Worm (Caenorhabditis elegans): Measurements from ENCODE around the gene bre-2.
A peak's percentile ranks its signal among the peaks of the same experiment; 100 is the strongest.

Gene bre-2

ce11 chrIII:13152697-13153391, 13.4 kb upstream of the bre-2 start, which contains the start of gene Y39E4B.10:
Gene Y39E4B.10, minus strand, starts transcription at chrIII:13152858.
- no peak for TF ChIP-seq elt-3 (tag; optimal IDR thresholded peaks at IDR 0.05)
- peak; percentile 58 for TF ChIP-seq unc-55 (GFP tag; optimal IDR thresholded peaks at IDR 0.05)
- TF ChIP-seq F13H6.1 (tag; optimal IDR thresholded peaks at IDR 0.05): peak; percentile 10
- TF ChIP-seq sem-4 (tag; optimal IDR thresholded peaks at IDR 0.05): no peak
- TF ChIP-seq fos-1 (tag; optimal IDR thresholded peaks at IDR 0.05): peak; percentile 10
- peak; percentile 9 for TF ChIP-seq lin-11 (tag; optimal IDR thresholded peaks at IDR 0.05)
- TF ChIP-seq nhr-25 (tag; optimal IDR thresholded peaks at IDR 0.05): peak; percentile 4
- peak; percentile 8 for TF ChIP-seq crh-2 (tag; optimal IDR thresholded peaks at IDR 0.05)
- peak; percentile 69 for TF ChIP-seq C34F6.9 (tag; optimal IDR thresholded peaks at IDR 0.05)
- peak; percentile 33 for TF ChIP-seq gmeb-1 (tag; optimal IDR thresholded peaks at IDR 0.05)
- no peak for TF ChIP-seq R02D3.7 (tag; optimal IDR thresholded peaks at IDR 0.05)
- peak; percentile 2 to 64 for TF ChIP-seq lsy-2 (tag; optimal IDR thresholded peaks at IDR 0.05)
- TF ChIP-seq ZK546.5 (tag; optimal IDR thresholded peaks at IDR 0.05): no peak

DNA sequence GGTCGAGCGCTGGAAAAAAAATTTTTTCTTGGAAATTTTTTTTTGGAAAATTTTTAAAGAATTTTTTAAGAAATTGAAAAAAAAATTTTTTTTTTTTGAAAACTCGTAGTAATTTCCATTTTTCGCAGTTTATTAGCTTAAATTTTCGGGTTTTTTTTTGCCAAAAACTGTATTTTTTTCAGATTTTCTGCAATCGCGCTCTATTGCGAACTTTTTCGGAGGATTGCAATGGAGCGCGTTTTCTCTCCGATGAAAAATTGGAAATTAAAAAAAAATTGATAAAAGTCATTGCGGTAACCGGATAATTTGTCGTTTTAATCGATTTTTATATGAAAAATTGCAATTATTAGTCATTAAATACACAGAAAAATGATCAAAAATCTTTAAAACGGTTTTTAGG, 12.3 kb upstream of the bre-2 start:
- TF ChIP-seq unc-55 (GFP tag; optimal IDR thresholded peaks at IDR 0.05) (peak; percentile 35), crh-2 (tag; optimal IDR thresholded peaks at IDR 0.05) (no peak), sma-3 (GFP tag; optimal IDR thresholded peaks at IDR 0.05) (no peak)

- TF ChIP-seq ztf-4 (tag; optimal IDR thresholded peaks at IDR 0.05): no peak
- no peak for TF ChIP-seq nhr-6 (tag; optimal IDR thresholded peaks at IDR 0.05)
- TF ChIP-seq fos-1 (tag; optimal IDR thresholded peaks at IDR 0.05): no peak
- no peak for TF ChIP-seq elt-3 (tag; optimal IDR thresholded peaks at IDR 0.05)
- no peak for TF ChIP-seq snpc-4 (tag; optimal IDR thresholded peaks at IDR 0.05)
- TF ChIP-seq ama-1 (optimal IDR thresholded peaks at IDR 0.05): no peak
- no peak for TF ChIP-seq dmd-4 (tag; optimal IDR thresholded peaks at IDR 0.05)
- TF ChIP-seq ZK546.5 (tag; optimal IDR thresholded peaks at IDR 0.05): no peak
- TF ChIP-seq zag-1 (tag; optimal IDR thresholded peaks at IDR 0.05): no peak
- TF ChIP-seq F13H6.1 (tag; optimal IDR thresholded peaks at IDR 0.05): no peak
- no peak for TF ChIP-seq peb-1 (tag; optimal IDR thresholded peaks at IDR 0.05)
- no peak for TF ChIP-seq unc-55 (GFP tag; optimal IDR thresholded peaks at IDR 0.05)
- no peak for TF ChIP-seq lsy-2 (tag; optimal IDR thresholded peaks at IDR 0.05)
Measured at ce11 chrIII:13131220-13131619, 8.2 kb downstream of the bre-2 start.

ce11 chrIII:13127157-13127556, 12.3 kb downstream of the bre-2 start:
- TF ChIP-seq sem-4 (tag; optimal IDR thresholded peaks at IDR 0.05): peak; percentile 83
- TF ChIP-seq nhr-25 (tag; optimal IDR thresholded peaks at IDR 0.05): no peak
- no peak for TF ChIP-seq elt-1 (tag; optimal IDR thresholded peaks at IDR 0.05)
- no peak for TF ChIP-seq fos-1 (tag; optimal IDR thresholded peaks at IDR 0.05)
- peak; percentile 6 for TF ChIP-seq C34F6.9 (tag; optimal IDR thresholded peaks at IDR 0.05)
- no peak for TF ChIP-seq elt-3 (tag; optimal IDR thresholded peaks at IDR 0.05)
- no peak for TF ChIP-seq nhr-10 (tag; optimal IDR thresholded peaks at IDR 0.05)
- TF ChIP-seq zag-1 (tag; optimal IDR thresholded peaks at IDR 0.05): no peak
- no peak for TF ChIP-seq nhr-21 (tag; optimal IDR thresholded peaks at IDR 0.05)
- TF ChIP-seq nhr-23 (tag; optimal IDR thresholded peaks at IDR 0.05): no peak
- TF ChIP-seq aly-2 (tag; optimal IDR thresholded peaks at IDR 0.05): no peak
- TF ChIP-seq dmd-4 (tag; optimal IDR thresholded peaks at IDR 0.05): no peak
- TF ChIP-seq skn-1 (tag; optimal IDR thresholded peaks at IDR 0.05): no peak
- TF ChIP-seq lsy-2 (tag; optimal IDR thresholded peaks at IDR 0.05): peak in 1 of 2 experiments; percentile 10
- no peak for TF ChIP-seq ZK546.5 (tag; optimal IDR thresholded peaks at IDR 0.05)
- TF ChIP-seq lin-11 (tag; optimal IDR thresholded peaks at IDR 0.05): no peak
- TF ChIP-seq crh-2 (tag; optimal IDR thresholded peaks at IDR 0.05): no peak
- TF ChIP-seq lin-39 (tag; optimal IDR thresholded peaks at IDR 0.05): no peak
- no peak for TF ChIP-seq sma-9 (GFP tag; optimal IDR thresholded peaks at IDR 0.05)
- TF ChIP-seq sma-9 (tag; optimal IDR thresholded peaks at IDR 0.05): no peak
- no peak for TF ChIP-seq ceh-82 (tag; optimal IDR thresholded peaks at IDR 0.05)
- no peak for TF ChIP-seq ceh-16 (tag; optimal IDR thresholded peaks at IDR 0.05)

ce11 chrIII:13123440-13123839, 16.0 kb downstream of the bre-2 start:
- TF ChIP-seq peb-1 (tag; optimal IDR thresholded peaks at IDR 0.05) (no peak), blmp-1 (tag; optimal IDR thresholded peaks at IDR 0.05; ENCODE audit: insufficient read depth) (no peak), lin-13 (GFP tag; optimal IDR thresholded peaks at IDR 0.05) (no peak), ama-1 (optimal IDR thresholded peaks at IDR 0.05) (no peak), fos-1 (tag; optimal IDR thresholded peaks at IDR 0.05) (no peak)

Measured in whole organism, L2 larva.